Worm (Caenorhabditis elegans) whole organism, midembryonic: ENCODE data around the gene die-1.

ENCODE experiments used
- T22C8.4 ChIP-seq: fragments of 200-800 bp; sonication (Bioruptor generic); IDR thresholded peaks from 2 replicates; pipeline ENCODE4 v1.3.6; 2022; ENCODE audit warnings: missing genetic modification characterization, missing compliant biosample characterization
- cog-1 ChIP-seq: sonication (generic microtip); optimal IDR thresholded peaks from 2 replicates; lab custom pipeline; 2016; ENCODE audit warnings: missing genetic modification characterization, missing compliant biosample characterization
- flt-1 ChIP-seq: fragments of 200-800 bp; sonication (Bioruptor generic); IDR thresholded peaks from 2 replicates; pipeline ENCODE4 v1.3.6; 2022; ENCODE audit warnings: missing genetic modification characterization, missing compliant biosample characterization
- klf-2 ChIP-seq: fragments of 200-800 bp; sonication (Bioruptor generic); conservative IDR thresholded peaks from 2 replicates; pipeline ENCODE4 v1.3.6; 2022; ENCODE audit warnings: missing genetic modification reagents, missing genetic modification characterization, missing compliant biosample characterization
- med-1 ChIP-seq: sonication (generic microtip); optimal IDR thresholded peaks from 2 replicates; lab custom pipeline; 2017; ENCODE audit warnings: missing genetic modification characterization, mild to moderate bottlenecking, missing compliant biosample characterization, antibody characterized with exemption, missing genetic modification reagents; ENCODE audit not compliant: insufficient read depth
- ref-1 ChIP-seq: fragments of 200-800 bp; sonication (Bioruptor generic); conservative IDR thresholded peaks from 2 replicates; pipeline ENCODE4 v1.3.6; 2022; ENCODE audit warnings: missing genetic modification reagents, missing genetic modification characterization, missing compliant biosample characterization
- ztf-29 ChIP-seq: fragments of 200-800 bp; sonication (Bioruptor generic); IDR thresholded peaks from 2 replicates; pipeline ENCODE4 v1.3.6; 2022; ENCODE audit warnings: missing genetic modification reagents, missing genetic modification characterization, missing compliant biosample characterization

DNA sequence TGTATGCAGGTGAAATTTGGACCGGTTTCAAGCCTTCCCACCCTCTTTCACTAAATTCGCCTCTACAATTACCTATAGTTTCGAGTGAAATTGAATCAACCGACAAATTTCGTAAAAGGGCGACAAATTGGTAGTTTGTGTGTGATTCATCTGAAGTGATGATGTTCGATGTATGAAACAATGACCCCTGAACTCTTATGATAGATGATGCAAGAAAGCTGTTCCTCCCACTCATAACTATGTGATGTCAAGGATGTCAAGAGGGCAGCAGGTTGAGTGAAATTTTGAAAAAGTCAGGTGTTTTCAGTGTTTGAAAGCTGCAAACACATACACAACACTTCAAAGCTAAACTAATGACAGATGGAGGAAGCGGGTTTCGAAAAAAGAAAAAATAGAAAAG, 55.2 kb downstream of the die-1 start:
- TF ChIP-seq med-1, result no peak
- TF ChIP-seq cog-1 (tag; lab: Kevin White, UChicago), result no peak
- no peak for TF ChIP-seq flt-1 (GFP tag; lab: Robert Waterston, UW)
- TF ChIP-seq ref-1, result no peak
- TF ChIP-seq T22C8.4 (GFP tag; lab: Robert Waterston, UW), result no peak
- no peak for TF ChIP-seq ztf-29 (GFP tag; lab: Robert Waterston, UW)
- no peak for TF ChIP-seq klf-2
